Worm (Caenorhabditis elegans): ENCODE measurements around the gene mstr-2.

ce11 chrIII:4453768-4454167 lies 15.1 kb upstream of the mstr-2 start:
- TF ChIP-seq drap-1 (GFP tag; optimal IDR thresholded peaks at IDR 0.05) (no peak), nhr-28 (tag; optimal IDR thresholded peaks at IDR 0.05) (no peak), mab-5 (tag; optimal IDR thresholded peaks at IDR 0.05) (no peak), lin-13 (tag; optimal IDR thresholded peaks at IDR 0.05) (no peak)

All from whole organism, mixed stage, embryonic.